Worm (Caenorhabditis elegans): ENCODE measurements around the gene dpf-4.

DNA sequence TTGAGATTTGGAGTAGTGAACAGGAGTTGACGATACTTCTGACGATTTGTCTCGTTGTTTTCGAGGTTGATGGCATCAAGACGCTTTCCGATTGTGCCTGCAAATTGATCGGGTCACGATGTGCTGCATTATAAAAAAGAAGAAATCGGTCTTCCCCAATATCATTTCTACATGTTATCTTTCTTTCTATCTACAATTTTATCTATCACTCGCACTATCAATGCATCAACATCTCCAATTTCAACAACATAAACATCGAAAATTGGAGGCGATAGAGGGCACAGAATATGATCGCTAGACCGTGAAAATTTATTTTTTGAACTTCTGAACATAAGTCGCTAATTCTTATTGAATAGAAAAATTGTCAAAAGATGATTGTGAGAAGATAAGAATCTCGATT, 16.6 kb downstream of the dpf-4 start:
- TF ChIP-seq aly-2 (tag; optimal IDR thresholded peaks at IDR 0.05) (no peak), lin-13 (GFP tag; optimal IDR thresholded peaks at IDR 0.05) (no peak), vab-15 (tag; optimal IDR thresholded peaks at IDR 0.05) (no peak)

Measured in whole organism, L1 larva.